Fruit fly (Drosophila melanogaster): ENCODE data around the gene CG31464.
A peak's percentile ranks its signal among the peaks of the same experiment; 100 is the strongest.

Gene CG31464

dm6 chr3R:8310678-8311077 lies 19.6 kb downstream of the CG31464 start, which contains the start of gene CG11693:
Gene CG11693, minus strand, starts transcription at chr3R:8310778.
- no peak for TF ChIP-seq BtbVII (GFP tag; optimal IDR thresholded peaks at IDR 0.05)
- no peak for TF ChIP-seq Ada2b (GFP tag; IDR thresholded peaks at IDR 0.05)
- no peak for TF ChIP-seq nerfin-2 (GFP tag; IDR thresholded peaks at IDR 0.05; ENCODE audit: partially characterized antibody)
- no peak for TF ChIP-seq E2f2 (GFP tag; IDR thresholded peaks at IDR 0.05)
- TF ChIP-seq wdn (GFP tag; IDR thresholded peaks at IDR 0.05), result no peak
- TF ChIP-seq Med (GFP tag), result peak; percentile 1
- no peak for TF ChIP-seq CG10209 (GFP tag; optimal IDR thresholded peaks at IDR 0.05)
- no peak for TF ChIP-seq CG6272 (GFP tag; IDR thresholded peaks at IDR 0.05)

dm6 chr3R:8312037-8312436 lies 21.0 kb downstream of the CG31464 start, which contains the start of the genes CG11694 and CG11698:
Gene CG11694, minus strand, starts transcription at chr3R:8312137.
Gene CG11698, plus strand, starts transcription at chr3R:8312188.
- no peak for TF ChIP-seq CG1529 (GFP tag; optimal IDR thresholded peaks at IDR 0.05)
- peak; percentile 52 for TF ChIP-seq sens (GFP tag)

- TF ChIP-seq zen2 (GFP tag; IDR thresholded peaks at IDR 0.05; ENCODE audit: partially characterized antibody) (peak; percentile 75; the same call in 2 of the 3 replicates), CG7786 (GFP tag; optimal IDR thresholded peaks at IDR 0.05) (no peak), CG13287 (GFP tag; IDR thresholded peaks at IDR 0.05; ENCODE audit: partially characterized antibody) (peak; percentile 95), Side (GFP tag; optimal IDR thresholded peaks at IDR 0.05) (no peak), Pdp1 (GFP tag; optimal IDR thresholded peaks at IDR 0.05) (no peak), Scr (GFP tag; IDR thresholded peaks at IDR 0.05; ENCODE audit: partially characterized antibody) (peak; percentile 81), Dll (GFP tag; IDR thresholded peaks at IDR 0.05; ENCODE audit: partially characterized antibody) (peak; percentile 89), chinmo (GFP tag; IDR thresholded peaks at IDR 0.05; ENCODE audit: partially characterized antibody) (peak; percentile 77; the same call in 3 of the 4 replicates), CG32767 (GFP tag; IDR thresholded peaks at IDR 0.05) (no peak; the same call in 1 of the 2 replicates), CG18619 (GFP tag; optimal IDR thresholded peaks at IDR 0.05) (no peak), cad (GFP tag; optimal IDR thresholded peaks at IDR 0.05) (no peak), CG12769 (tag; optimal IDR thresholded peaks at IDR 0.05) (no peak), CG12104 (GFP tag; optimal IDR thresholded peaks at IDR 0.05) (no peak), lilli (GFP tag; optimal IDR thresholded peaks at IDR 0.05) (no peak), h (optimal IDR thresholded peaks at IDR 0.05) (no peak), bcd (GFP tag; optimal IDR thresholded peaks at IDR 0.05) (no peak), pfk (GFP tag; optimal IDR thresholded peaks at IDR 0.05) (no peak), CG31441 (GFP tag; IDR thresholded peaks at IDR 0.05) (0 out of 2 replicates have a peak, but pooled peaks have one; percentile 18), caup (GFP tag; optimal IDR thresholded peaks at IDR 0.05; ENCODE audit: severe bottlenecking) (no peak), dimm (GFP tag; IDR thresholded peaks at IDR 0.05) (no peak), CG6683 (GFP tag; optimal IDR thresholded peaks at IDR 0.05) (no peak), kni (GFP tag; optimal IDR thresholded peaks at IDR 0.05) (no peak), CG10147 (GFP tag; optimal IDR thresholded peaks at IDR 0.05) (no peak), emc (GFP tag; optimal IDR thresholded peaks at IDR 0.05) (no peak), tna (GFP tag; IDR thresholded peaks at IDR 0.05; ENCODE audit: partially characterized antibody) (peak; percentile 65), stwl (tag; optimal IDR thresholded peaks at IDR 0.05) (peak; percentile 30), CG4328 (GFP tag; optimal IDR thresholded peaks at IDR 0.05) (no peak), CG7987 (GFP tag; optimal IDR thresholded peaks at IDR 0.05) (no peak), usp (GFP tag; optimal IDR thresholded peaks at IDR 0.05) (no peak), CkIIα-i1 (GFP tag; IDR thresholded peaks at IDR 0.05) (no peak), CG7372 (GFP tag; IDR thresholded peaks at IDR 0.05) (no peak), Mrtf (GFP tag; IDR thresholded peaks at IDR 0.05) (no peak), org-1 (GFP tag; optimal IDR thresholded peaks at IDR 0.05) (no peak), maf-S (GFP tag; optimal IDR thresholded peaks at IDR 0.05) (no peak), CG8388 (GFP tag; optimal IDR thresholded peaks at IDR 0.05) (no peak), sug (tag; optimal IDR thresholded peaks at IDR 0.05) (peak; percentile 19), TFAM (GFP tag; optimal IDR thresholded peaks at IDR 0.05) (no peak), Dp (GFP tag; optimal IDR thresholded peaks at IDR 0.05) (peak; percentile 96)
Measured at dm6 chr3R:8313038-8313437, 22.0 kb downstream of the CG31464 start, which contains the start of gene CG7483. Gene CG7483, plus strand, starts transcription at chr3R:8313208.
